Fruit fly (Drosophila melanogaster): ENCODE results near the gene qin.

- TF ChIP-seq toe (GFP tag; optimal IDR thresholded peaks at IDR 0.05) (no peak), pad (GFP tag; optimal IDR thresholded peaks at IDR 0.05) (no peak), ovo (GFP tag; optimal IDR thresholded peaks at IDR 0.05) (no peak), Hr96 (GFP tag; optimal IDR thresholded peaks at IDR 0.05) (no peak), CG1620 (GFP tag; optimal IDR thresholded peaks at IDR 0.05) (no peak), CG7101 (tag; optimal IDR thresholded peaks at IDR 0.05) (no peak)
These were observed 33.7 kb downstream of the qin start for dm6 chr3R:18624541-18624940.
